Worm (Caenorhabditis elegans) whole organism, late embryonic: Measurements from ENCODE around the gene spr-3.

ENCODE experiments used
- ama-1 ChIP-seq: fragments of 150-350 bp; optimal IDR thresholded peaks from 2 replicates; lab custom pipeline; 2014
- ceh-19 ChIP-seq: fragments of 200-800 bp; sonication (Bioruptor generic); optimal IDR thresholded peaks from 2 replicates; lab custom pipeline; 2018; ENCODE audit warnings: mild to moderate bottlenecking, missing genetic modification characterization, missing compliant biosample characterization
- pha-4 ChIP-seq: fragments of 150-350 bp; optimal IDR thresholded peaks from 2 replicates; lab custom pipeline; 2018; ENCODE audit warnings: missing biosample characterization, missing genetic modification reagents, missing genetic modification characterization
- sdc-2 ChIP-seq: sonication (generic microtip); optimal IDR thresholded peaks from 2 replicates; lab custom pipeline; 2016; ENCODE audit warnings: missing genotype, missing genetic modification characterization, missing compliant biosample characterization

DNA sequence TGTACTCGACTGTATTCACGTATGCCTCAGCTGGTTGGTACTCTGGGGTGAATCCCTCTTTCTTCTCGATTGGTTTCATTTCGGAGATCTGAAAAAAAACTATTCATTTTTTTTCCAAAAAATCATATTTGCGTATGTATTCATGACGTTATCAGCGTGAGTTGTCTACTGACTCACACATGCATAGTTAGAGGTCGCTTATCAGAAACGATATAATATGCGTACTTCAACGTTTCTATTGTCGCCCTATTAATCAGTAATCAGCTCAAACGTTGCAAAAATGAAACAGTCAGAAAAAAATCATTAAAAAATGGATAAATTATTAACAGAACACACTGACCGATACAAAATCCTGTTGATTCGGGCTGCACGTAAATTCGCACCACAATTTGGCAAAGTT is 35.4 kb upstream of the spr-3 start:
- TF ChIP-seq pha-4 (tag; lab: Kevin White, UChicago) (no peak), ama-1 (lab: Kevin White, UChicago) (no peak), sdc-2 (no peak), ceh-19 (GFP tag; lab: Kevin White, UChicago) (no peak)
